Worm (Caenorhabditis elegans): ENCODE data around the gene Y41D4B.4.
A peak's percentile ranks its signal among the peaks of the same experiment; 100 is the strongest.

Gene Y41D4B.4

DNA sequence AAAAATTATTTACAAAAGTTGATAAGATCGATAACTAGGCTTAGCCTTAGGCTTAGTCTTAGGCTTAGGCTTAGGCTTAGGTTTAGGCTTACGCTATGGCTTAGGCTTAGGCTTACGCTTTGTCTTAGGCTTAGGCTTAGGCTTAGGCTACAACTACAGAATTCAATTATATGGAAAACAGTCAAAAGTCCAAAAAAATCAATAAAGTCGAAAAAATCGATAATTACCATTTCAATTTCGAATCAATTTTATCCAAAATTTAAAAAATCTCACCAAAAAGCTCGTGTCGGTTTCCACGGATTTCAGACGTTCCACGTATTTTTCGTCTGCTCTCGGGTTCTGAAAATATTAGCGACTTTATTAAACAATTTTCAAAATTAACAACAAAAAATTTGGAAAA is 17.0 kb downstream of the Y41D4B.4 start:
- TF ChIP-seq mel-28 (tag; optimal IDR thresholded peaks at IDR 0.05; ENCODE audit: borderline replicate concordance) (no peak), Y53G8AR.9 (GFP tag; conservative IDR thresholded peaks at IDR 0.05) (no peak), K12H6.12 (tag; optimal IDR thresholded peaks at IDR 0.05) (no peak), ZK185.1 (tag; optimal IDR thresholded peaks at IDR 0.05; ENCODE audit: poor library complexity, severe bottlenecking) (no peak), bed-2 (GFP tag; IDR thresholded peaks at IDR 0.05) (no peak), hlh-12 (tag; optimal IDR thresholded peaks at IDR 0.05) (no peak), Y95B8A.8 (GFP tag; IDR thresholded peaks at IDR 0.05) (no peak), ceh-27 (GFP tag; optimal IDR thresholded peaks at IDR 0.05) (no peak), die-1 (tag; optimal IDR thresholded peaks at IDR 0.05) (no peak)

DNA sequence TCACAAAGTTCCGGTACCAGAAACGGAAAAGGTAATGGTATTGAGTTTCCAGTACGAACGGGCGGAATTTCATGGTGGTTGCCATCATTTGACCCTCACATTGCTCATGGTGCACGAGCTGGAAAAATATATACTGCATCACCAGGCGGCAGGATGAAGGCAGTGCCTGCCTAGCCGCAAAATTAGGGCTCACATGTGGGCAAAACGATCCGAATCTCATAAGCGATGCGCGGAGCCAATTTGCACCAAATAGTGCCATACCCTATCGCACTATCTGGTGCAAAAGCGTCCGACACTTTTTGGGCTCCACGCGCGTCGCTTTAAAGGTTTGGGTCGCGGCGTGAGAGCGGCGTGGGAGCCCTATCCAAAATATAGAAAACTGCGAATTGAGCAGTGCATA is 19.3 kb downstream of the Y41D4B.4 start:
- TF ChIP-seq ztf-28 (GFP tag; IDR thresholded peaks at IDR 0.05) (no peak), F23B12.7 (tag; optimal IDR thresholded peaks at IDR 0.05; ENCODE audit: insufficient read depth) (no peak), ztf-3 (GFP tag; optimal IDR thresholded peaks at IDR 0.05) (no peak), ztf-25 (GFP tag; IDR thresholded peaks at IDR 0.05) (no peak), F57A8.1 (GFP tag; optimal IDR thresholded peaks at IDR 0.05) (no peak), tbx-9 (tag; optimal IDR thresholded peaks at IDR 0.05; ENCODE audit: borderline replicate concordance) (no peak), F22D6.2 (tag; optimal IDR thresholded peaks at IDR 0.05) (no peak), egrh-3 (GFP tag; IDR thresholded peaks at IDR 0.05) (no peak), lin-26 (GFP tag; IDR thresholded peaks at IDR 0.05) (no peak), gei-17 (GFP tag; optimal IDR thresholded peaks at IDR 0.05) (no peak), F33H1.4 (GFP tag; IDR thresholded peaks at IDR 0.05) (no peak), dpl-1 (GFP tag; optimal IDR thresholded peaks at IDR 0.05) (no peak), let-526 (GFP tag; IDR thresholded peaks at IDR 0.05) (no peak), unc-62 (GFP tag; optimal IDR thresholded peaks at IDR 0.05) (no peak)

DNA sequence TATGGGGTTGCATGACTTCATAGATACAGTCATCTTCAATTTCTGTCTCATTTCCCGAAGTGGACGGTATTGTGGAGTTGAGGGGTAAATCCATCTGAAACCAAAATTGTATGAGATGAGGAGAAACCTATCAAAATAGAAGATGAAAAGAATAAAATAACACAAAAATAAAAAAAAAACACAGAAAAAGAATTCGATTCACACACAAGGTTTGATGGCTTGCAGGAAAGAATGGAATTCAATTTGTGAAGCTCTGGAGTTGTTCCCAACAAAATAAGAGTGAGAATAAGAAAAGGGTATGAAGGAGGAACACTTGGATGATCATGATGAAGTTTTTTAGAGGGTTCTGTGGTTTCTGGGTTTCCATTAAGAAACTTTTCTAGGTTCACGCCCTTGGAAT is 22.2 kb downstream of the Y41D4B.4 start, which contains the start of gene Y41D4B.24:
Gene Y41D4B.24, minus strand, starts transcription at position 101 of the 400 bp plus-strand sequence.
- TF ChIP-seq madf-10 (tag; optimal IDR thresholded peaks at IDR 0.05) (no peak), F49E8.2 (tag; optimal IDR thresholded peaks at IDR 0.05; ENCODE audit: insufficient read depth) (no peak), dpff-1 (tag; optimal IDR thresholded peaks at IDR 0.05) (no peak), hsf-1 (GFP tag; IDR thresholded peaks at IDR 0.05) (no peak), pbrm-1 (GFP tag; IDR thresholded peaks at IDR 0.05) (no peak), ceh-40 (GFP tag; IDR thresholded peaks at IDR 0.05) (no peak)

DNA sequence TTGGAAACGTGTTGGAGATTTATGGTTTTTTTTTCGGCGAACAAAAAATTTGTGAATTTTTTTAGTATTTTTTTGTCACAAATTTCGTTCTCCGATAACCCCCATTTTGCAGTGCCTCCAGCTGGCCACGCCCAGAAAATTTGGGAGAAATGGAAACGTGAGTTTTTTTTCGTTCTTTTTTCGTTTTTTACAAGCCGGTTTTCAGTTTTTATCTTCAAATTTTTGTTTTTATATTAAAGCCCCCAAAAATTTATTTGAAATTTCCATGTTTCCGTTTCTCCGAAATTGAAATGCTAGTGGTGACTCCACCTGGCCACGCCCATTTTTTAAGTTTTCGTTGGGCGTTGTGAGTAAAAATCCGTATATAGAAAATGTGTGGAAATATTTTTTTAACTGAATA is 27.2 kb downstream of the Y41D4B.4 start:
- TF ChIP-seq zim-3 (tag; optimal IDR thresholded peaks at IDR 0.05), result no peak
- no peak for TF ChIP-seq ztf-22 (GFP tag; optimal IDR thresholded peaks at IDR 0.05)
- TF ChIP-seq nhr-120 (GFP tag; IDR thresholded peaks at IDR 0.05), result no peak
- TF ChIP-seq ceh-100 (GFP tag; IDR thresholded peaks at IDR 0.05), result peak; percentile 87

DNA sequence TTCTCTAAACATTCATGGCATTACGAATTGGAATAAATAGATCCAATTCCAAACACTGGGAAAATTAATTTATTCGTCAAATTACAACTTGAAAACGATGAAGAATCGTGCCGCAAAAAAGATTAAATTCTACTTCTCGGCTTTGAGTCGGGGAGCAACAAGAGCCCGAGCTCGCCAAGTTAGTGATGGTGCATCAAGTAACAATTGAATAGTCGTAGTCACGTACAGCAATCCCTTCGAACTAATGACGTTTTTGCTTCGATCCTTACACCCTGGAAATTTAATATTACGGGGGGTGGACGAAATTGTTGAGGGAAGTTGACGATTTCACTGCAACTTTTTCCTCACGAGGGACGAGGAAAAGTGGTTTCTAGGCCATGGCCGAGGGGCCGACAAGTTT is 31.7 kb downstream of the Y41D4B.4 start:
- no peak for TF ChIP-seq T07F8.4 (tag; optimal IDR thresholded peaks at IDR 0.05)
- no peak for TF ChIP-seq T26A5.8 (tag; optimal IDR thresholded peaks at IDR 0.05)
- TF ChIP-seq sptf-2 (GFP tag; optimal IDR thresholded peaks at IDR 0.05), result no peak
- TF ChIP-seq zfh-2 (GFP tag; conservative IDR thresholded peaks at IDR 0.05), result no peak
- no peak for TF ChIP-seq cebp-1 (GFP tag; IDR thresholded peaks at IDR 0.05)
- TF ChIP-seq cebp-1 (tag; optimal IDR thresholded peaks at IDR 0.05), result no peak
- TF ChIP-seq F55B11.4 (tag; optimal IDR thresholded peaks at IDR 0.05; ENCODE audit: borderline replicate concordance, insufficient read depth), result no peak
- TF ChIP-seq Y53G8AR.9 (GFP tag; conservative IDR thresholded peaks at IDR 0.05), result no peak

Data from whole organism, young adult.